Fruit fly (Drosophila melanogaster): ENCODE results near the gene LSm-4.

The LSm-4 gene

DNA sequence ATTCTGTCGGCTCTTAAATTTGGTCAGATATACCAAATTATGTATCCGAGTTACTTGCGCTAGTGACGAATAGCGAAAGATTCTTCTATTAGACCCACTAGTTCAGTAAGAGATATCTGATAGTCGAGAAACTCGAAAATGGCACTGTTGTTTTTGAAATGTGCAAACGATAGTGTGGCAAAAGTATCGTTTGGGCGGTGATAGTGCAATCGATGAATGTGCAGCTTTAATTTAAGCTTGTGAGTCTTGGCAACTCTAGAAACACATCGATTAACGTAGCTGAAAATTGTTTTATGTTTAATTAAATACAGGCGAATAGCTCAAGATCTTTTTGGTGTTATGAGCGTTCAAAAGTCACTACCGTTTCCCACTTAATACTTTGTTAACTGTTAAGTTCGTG is 32.3 kb upstream of the LSm-4 start, which contains the start of gene STUB1 (continued):
- no peak for TF ChIP-seq CG17385 (GFP tag; optimal IDR thresholded peaks at IDR 0.05)
- TF ChIP-seq al (GFP tag; IDR thresholded peaks at IDR 0.05): no peak
- TF ChIP-seq Atf-2 (GFP tag; optimal IDR thresholded peaks at IDR 0.05): no peak
- peak; percentile 51 for TF ChIP-seq onecut (GFP tag; IDR thresholded peaks at IDR 0.05)
- peak; percentile 59 for TF ChIP-seq CG3995 (GFP tag; optimal IDR thresholded peaks at IDR 0.05)
- TF ChIP-seq wor (GFP tag; IDR thresholded peaks at IDR 0.05): no peak
- TF ChIP-seq CG6765 (GFP tag; optimal IDR thresholded peaks at IDR 0.05): no peak
- peak; percentile 97 for TF ChIP-seq knrl (GFP tag; IDR thresholded peaks at IDR 0.05; ENCODE audit: partially characterized antibody)
- no peak for TF ChIP-seq fd64A (GFP tag; optimal IDR thresholded peaks at IDR 0.05)
- no peak for TF ChIP-seq Dek (tag; optimal IDR thresholded peaks at IDR 0.05)
- no peak for TF ChIP-seq wek (GFP tag; optimal IDR thresholded peaks at IDR 0.05)
- TF ChIP-seq CG8924 (tag; optimal IDR thresholded peaks at IDR 0.05): no peak
- TF ChIP-seq HLH54F (GFP tag; optimal IDR thresholded peaks at IDR 0.05): peak; percentile 13
- TF ChIP-seq Doc3 (GFP tag; IDR thresholded peaks at IDR 0.05; ENCODE audit: partially characterized antibody): peak; percentile 97
- no peak for TF ChIP-seq Elba2 (GFP tag; optimal IDR thresholded peaks at IDR 0.05)
- TF ChIP-seq Rfx (GFP tag; IDR thresholded peaks at IDR 0.05): peak; percentile 61
- TF ChIP-seq psq (GFP tag; optimal IDR thresholded peaks at IDR 0.05): no peak
- TF ChIP-seq Scr (GFP tag; IDR thresholded peaks at IDR 0.05; ENCODE audit: partially characterized antibody): peak; percentile 96
- TF ChIP-seq CG13424 (tag; optimal IDR thresholded peaks at IDR 0.05): no peak
- peak; percentile 65 for TF ChIP-seq CG2116 (GFP tag; optimal IDR thresholded peaks at IDR 0.05)
- peak; percentile 9 for TF ChIP-seq nmo (GFP tag; optimal IDR thresholded peaks at IDR 0.05)
- peak; percentile 80 for TF ChIP-seq Med (GFP tag)
- TF ChIP-seq CG34376 (GFP tag; optimal IDR thresholded peaks at IDR 0.05): peak; percentile 7
- TF ChIP-seq rib (GFP tag; IDR thresholded peaks at IDR 0.05): peak; percentile 42; the same call in 1 of the 2 replicates
- no peak for TF ChIP-seq CG18476 (GFP tag; optimal IDR thresholded peaks at IDR 0.05)
- TF ChIP-seq tna (GFP tag; IDR thresholded peaks at IDR 0.05; ENCODE audit: partially characterized antibody): peak; percentile 97
- no peak for TF ChIP-seq CG5180 (GFP tag; optimal IDR thresholded peaks at IDR 0.05)
- TF ChIP-seq Sox102F (GFP tag; optimal IDR thresholded peaks at IDR 0.05): no peak
- peak; percentile 100 for TF ChIP-seq HLH4C (GFP tag; IDR thresholded peaks at IDR 0.05; ENCODE audit: partially characterized antibody)
- peak; percentile 43 for TF ChIP-seq CHES-1-like (GFP tag; optimal IDR thresholded peaks at IDR 0.05)
- TF ChIP-seq CG14965 (GFP tag; optimal IDR thresholded peaks at IDR 0.05; ENCODE audit: borderline replicate concordance): no peak
- TF ChIP-seq lilli (GFP tag; optimal IDR thresholded peaks at IDR 0.05): peak; percentile 31
- TF ChIP-seq CG14667 (GFP tag; IDR thresholded peaks at IDR 0.05): no peak
- peak; percentile 95 for TF ChIP-seq Dll (GFP tag; IDR thresholded peaks at IDR 0.05; ENCODE audit: partially characterized antibody)
- TF ChIP-seq Dip2 (GFP tag; IDR thresholded peaks at IDR 0.05): no peak
- peak; percentile 27 for TF ChIP-seq fu2 (GFP tag; optimal IDR thresholded peaks at IDR 0.05)
- TF ChIP-seq CG12659 (GFP tag; optimal IDR thresholded peaks at IDR 0.05): peak; percentile 66
- peak; percentile 90 for TF ChIP-seq pzg (GFP tag; optimal IDR thresholded peaks at IDR 0.05)
- TF ChIP-seq Antp (GFP tag; optimal IDR thresholded peaks at IDR 0.05): peak; percentile 55
- 0 out of 2 replicates have a peak, but pooled peaks have one; percentile 14 for TF ChIP-seq CG14014 (GFP tag; IDR thresholded peaks at IDR 0.05)
- TF ChIP-seq zfh2 (GFP tag; optimal IDR thresholded peaks at IDR 0.05): peak; percentile 57
- no peak for TF ChIP-seq GATAe (GFP tag; conservative IDR thresholded peaks at IDR 0.05)
- TF ChIP-seq Atf6 (GFP tag; IDR thresholded peaks at IDR 0.05): no peak
- no peak for TF ChIP-seq CG13775 (GFP tag; optimal IDR thresholded peaks at IDR 0.05)
- no peak for TF ChIP-seq Lpt (GFP tag; optimal IDR thresholded peaks at IDR 0.05)
- peak; percentile 30 for TF ChIP-seq gro (GFP tag; optimal IDR thresholded peaks at IDR 0.05)
- peak; percentile 53 for TF ChIP-seq stwl (tag; optimal IDR thresholded peaks at IDR 0.05)
- TF ChIP-seq emc (GFP tag; optimal IDR thresholded peaks at IDR 0.05): no peak
- TF ChIP-seq Ssrp (tag; optimal IDR thresholded peaks at IDR 0.05): no peak
- peak; percentile 36 for TF ChIP-seq her (GFP tag; optimal IDR thresholded peaks at IDR 0.05)
- TF ChIP-seq hbn (GFP tag; IDR thresholded peaks at IDR 0.05; ENCODE audit: partially characterized antibody): peak; percentile 97

Measured in whole organism, embryonic.